Worm (Caenorhabditis elegans) whole organism, L4 larva: ENCODE results near the gene ifb-1.

Experiments used
- D1046.2 ChIP-seq: fragments of 200-800 bp; sonication (Bioruptor generic); IDR thresholded peaks from 2 replicates; pipeline ENCODE4 v1.3.6; 2022; ENCODE audit warnings: missing genetic modification characterization, missing compliant biosample characterization
- F37D6.2 ChIP-seq: sonication (generic microtip); optimal IDR thresholded peaks from 2 replicates; lab custom pipeline; 2016; ENCODE audit warnings: mild to moderate bottlenecking, missing genetic modification characterization, missing compliant biosample characterization
- R02D3.7 ChIP-seq: fragments of 150-350 bp; sonication (generic microtip); optimal IDR thresholded peaks from 3 replicates; lab custom pipeline; 2014; ENCODE audit warnings: missing biosample characterization, missing genetic modification characterization
- Y48G9A.11 ChIP-seq: fragments of 200-800 bp; sonication (Bioruptor generic); IDR thresholded peaks from 2 replicates; pipeline ENCODE4 v1.3.6; 2022; ENCODE audit warnings: missing genetic modification reagents, missing genetic modification characterization, missing compliant biosample characterization
- ZK546.5 ChIP-seq, 2 experiments: sonication (generic microtip); optimal IDR thresholded peaks; 2 replicates each; lab custom pipeline; 2017; ENCODE audit warnings: missing biosample characterization in 2 of 2, missing genetic modification characterization in 2 of 2
- aha-1 ChIP-seq: fragments of 150-350 bp; peaks from one replicate; lab custom pipeline; 2014; ENCODE audit warnings: missing biosample characterization, missing genetic modification characterization
- ama-1 ChIP-seq: fragments of 150-350 bp; optimal IDR thresholded peaks from 2 replicates; lab custom pipeline; 2014; ENCODE audit warnings: inconsistent platforms, mixed read lengths
- cey-2 ChIP-seq: sonication (generic microtip); optimal IDR thresholded peaks from 3 replicates; lab custom pipeline; 2017; ENCODE audit warnings: missing genetic modification characterization, mild to moderate bottlenecking, missing compliant biosample characterization, antibody characterized with exemption, borderline replicate concordance; ENCODE audit not compliant: insufficient read depth
- ctbp-1 ChIP-seq: fragments of 200-800 bp; sonication (Bioruptor generic); IDR thresholded peaks from 2 replicates; pipeline ENCODE4 v1.3.6; 2022; ENCODE audit warnings: missing genetic modification reagents, missing genetic modification characterization, missing compliant biosample characterization
- daf-16 ChIP-seq, 3 experiments: sonication (generic microtip); optimal IDR thresholded peaks; 2 replicates each; lab custom pipeline; 2016 to 2017; ENCODE audit warnings: missing genetic modification characterization in 3 of 3, missing genetic modification reagents in 3 of 3, mild to moderate bottlenecking in 2 of 3, missing compliant biosample characterization in 2 of 3, missing biosample characterization in 1 of 3, moderate library complexity in 1 of 3
- daf-8 ChIP-seq: fragments of 200-800 bp; sonication (Bioruptor generic); IDR thresholded peaks from 2 replicates; pipeline ENCODE4 v1.3.6; 2022; ENCODE audit warnings: missing genetic modification characterization, missing compliant biosample characterization
- dmd-6 ChIP-seq: fragments of 200-800 bp; sonication (Bioruptor generic); IDR thresholded peaks from 2 replicates; pipeline ENCODE4 v1.3.6; 2022; ENCODE audit warnings: missing genetic modification reagents, missing genetic modification characterization, missing compliant biosample characterization
- duxl-1 ChIP-seq: sonication (generic microtip); optimal IDR thresholded peaks from 2 replicates; lab custom pipeline; 2016; ENCODE audit warnings: mild to moderate bottlenecking, missing genetic modification characterization, moderate library complexity, missing compliant biosample characterization; ENCODE audit not compliant: poor library complexity
- dve-1 ChIP-seq: sonication (generic microtip); optimal IDR thresholded peaks from 2 replicates; lab custom pipeline; 2017; ENCODE audit warnings: antibody characterized with exemption, mild to moderate bottlenecking, missing genetic modification characterization, missing compliant biosample characterization; ENCODE audit not compliant: insufficient read depth
- egl-27 ChIP-seq: sonication (generic microtip); optimal IDR thresholded peaks from 3 replicates; lab custom pipeline; 2017; ENCODE audit warnings: missing biosample characterization, missing genetic modification reagents, missing genetic modification characterization
- hif-1 ChIP-seq, 2 experiments: sonication (generic microtip); optimal IDR thresholded peaks; 2 replicates each; lab custom pipeline; 2016 to 2017; ENCODE audit warnings: missing compliant biosample characterization in 2 of 2, missing genetic modification characterization in 2 of 2, missing genetic modification reagents in 2 of 2, missing genotype in 2 of 2, mild to moderate bottlenecking in 1 of 2
- hlh-11 ChIP-seq: fragments of 200-800 bp; sonication (Bioruptor generic); optimal IDR thresholded peaks from 2 replicates; lab custom pipeline; 2018; ENCODE audit warnings: mild to moderate bottlenecking, missing genetic modification characterization, missing compliant biosample characterization
- hlh-30 ChIP-seq: sonication (generic microtip); optimal IDR thresholded peaks from 2 replicates; lab custom pipeline; 2017; ENCODE audit warnings: antibody characterized with exemption, mild to moderate bottlenecking, missing genetic modification characterization, missing compliant biosample characterization; ENCODE audit not compliant: insufficient read depth
- lim-7 ChIP-seq: fragments of 200-800 bp; sonication (Bioruptor generic); IDR thresholded peaks from 2 replicates; pipeline ENCODE4 v1.3.6; 2022; ENCODE audit warnings: missing genetic modification characterization, missing compliant biosample characterization
- lin-1 ChIP-seq: fragments of 200-800 bp; sonication (Bioruptor generic); IDR thresholded peaks from 2 replicates; pipeline ENCODE4 v1.3.6; 2022; ENCODE audit warnings: missing genetic modification reagents, missing genetic modification characterization, missing compliant biosample characterization
- lin-39 ChIP-seq: fragments of 150-350 bp; optimal IDR thresholded peaks from 2 replicates; lab custom pipeline; 2014; ENCODE audit warnings: missing biosample characterization, missing genetic modification reagents, missing genetic modification characterization
- madf-9 ChIP-seq: fragments of 200-800 bp; sonication (Bioruptor generic); conservative IDR thresholded peaks from 2 replicates; pipeline ENCODE4 v1.3.6; 2022; ENCODE audit warnings: missing genetic modification reagents, missing genetic modification characterization, missing compliant biosample characterization
- mes-2 ChIP-seq: sonication (generic microtip); optimal IDR thresholded peaks from 2 replicates; lab custom pipeline; 2016; ENCODE audit warnings: missing genotype, mild to moderate bottlenecking, missing genetic modification characterization, missing compliant biosample characterization; ENCODE audit not compliant: poor library complexity, severe bottlenecking
- mxl-3 ChIP-seq: fragments of 200-800 bp; sonication (Bioruptor generic); optimal IDR thresholded peaks from 2 replicates; lab custom pipeline; 2018; ENCODE audit warnings: mild to moderate bottlenecking, missing genetic modification characterization, missing compliant biosample characterization
- nhr-102 ChIP-seq: sonication (generic microtip); optimal IDR thresholded peaks from 2 replicates; lab custom pipeline; 2016; ENCODE audit warnings: mild to moderate bottlenecking, missing genetic modification characterization, moderate library complexity, missing compliant biosample characterization
- nhr-11 ChIP-seq: fragments of 150-350 bp; optimal IDR thresholded peaks from 2 replicates; lab custom pipeline; 2014; ENCODE audit warnings: missing biosample characterization, missing genetic modification characterization
- nhr-25 ChIP-seq: sonication (generic microtip); optimal IDR thresholded peaks from 2 replicates; lab custom pipeline; 2017; ENCODE audit warnings: missing genetic modification characterization, mild to moderate bottlenecking, missing compliant biosample characterization, antibody characterized with exemption, moderate library complexity, borderline replicate concordance; ENCODE audit not compliant: insufficient read depth
- nhr-28 ChIP-seq: fragments of 150-350 bp; optimal IDR thresholded peaks from 2 replicates; lab custom pipeline; 2014; ENCODE audit warnings: missing biosample characterization, missing genetic modification characterization
- nhr-41 ChIP-seq: fragments of 200-800 bp; sonication (Bioruptor generic); IDR thresholded peaks from 2 replicates; pipeline ENCODE4 v1.3.6; 2022; ENCODE audit warnings: missing genetic modification reagents, missing genetic modification characterization, missing compliant biosample characterization
- nhr-42 ChIP-seq: fragments of 200-800 bp; sonication (Bioruptor generic); IDR thresholded peaks from 2 replicates; pipeline ENCODE4 v1.3.6; 2022; ENCODE audit warnings: missing genetic modification characterization, missing compliant biosample characterization
- nhr-6 ChIP-seq: fragments of 150-350 bp; optimal IDR thresholded peaks from 2 replicates; lab custom pipeline; 2014; ENCODE audit warnings: missing biosample characterization, missing genetic modification characterization
- nhr-77 ChIP-seq: fragments of 150-350 bp; optimal IDR thresholded peaks from 2 replicates; lab custom pipeline; 2014; ENCODE audit warnings: missing biosample characterization, missing genetic modification characterization
- pha-4 ChIP-seq, 2 experiments: fragments of 150-350 bp in 1 of 2; fragments of 200-800 bp in 1 of 2; sonication (Bioruptor generic) in 1 of 2; IDR thresholded peaks in 1 of 2; optimal IDR thresholded peaks in 1 of 2; 2 replicates each; pipeline versions ENCODE4 v1.3.6 to Lab custom; 2014 to 2022; ENCODE audit warnings: missing genetic modification characterization in 2 of 2, missing genetic modification reagents in 2 of 2, missing biosample characterization in 1 of 2, missing compliant biosample characterization in 1 of 2
- pqm-1 ChIP-seq: sonication (generic microtip); optimal IDR thresholded peaks from 2 replicates; lab custom pipeline; 2017; ENCODE audit warnings: missing biosample characterization, missing genetic modification characterization
- rbr-2 ChIP-seq: sonication (generic microtip); optimal IDR thresholded peaks from 2 replicates; lab custom pipeline; 2016; ENCODE audit warnings: missing genotype, missing genetic modification characterization, missing compliant biosample characterization
- set-16 ChIP-seq: fragments of 200-800 bp; sonication (Bioruptor generic); IDR thresholded peaks from 2 replicates; pipeline ENCODE4 v1.3.6; 2022; ENCODE audit warnings: missing genetic modification reagents, missing genetic modification characterization, missing compliant biosample characterization
- skn-1 ChIP-seq: fragments of 150-350 bp; optimal IDR thresholded peaks from 2 replicates; lab custom pipeline; 2014; ENCODE audit warnings: missing biosample characterization, missing genetic modification characterization
- tag-97 ChIP-seq: fragments of 200-800 bp; sonication (Bioruptor generic); IDR thresholded peaks from 2 replicates; pipeline ENCODE4 v1.3.6; 2022; ENCODE audit warnings: missing genetic modification characterization, missing compliant biosample characterization
- tra-1 ChIP-seq: fragments of 200-800 bp; sonication (Bioruptor generic); IDR thresholded peaks from 2 replicates; pipeline ENCODE4 v1.3.6; 2022; ENCODE audit warnings: missing genetic modification reagents, missing genetic modification characterization, missing compliant biosample characterization
- unc-62 ChIP-seq, 3 experiments: fragments of 150-350 bp in 1 of 3; sonication (generic microtip); optimal IDR thresholded peaks in 2 of 3; peaks in 1 of 3; 1 replicate in 1 of 3; 2 replicates in 2 of 3; lab custom pipeline; 2014 to 2017; ENCODE audit warnings: missing biosample characterization in 3 of 3, missing genetic modification characterization in 3 of 3, missing genetic modification reagents in 3 of 3, missing genotype in 1 of 3
- zfp-2 ChIP-seq: sonication (generic microtip); optimal IDR thresholded peaks from 2 replicates; lab custom pipeline; 2016; ENCODE audit warnings: mild to moderate bottlenecking, missing genetic modification characterization, missing compliant biosample characterization

The ifb-1 gene

ce11 chrII:5748395-5748794 lies 17.0 kb upstream of the ifb-1 start (continued):
- TF ChIP-seq nhr-77 (tag; lab: Kevin White, UChicago) (no peak), pha-4 (GFP tag; IDR thresholded peaks at IDR 0.05; lab: Robert Waterston, UW) (peak; percentile 25; the same call in 1 of the 2 replicates), pha-4 (tag; optimal IDR thresholded peaks at IDR 0.05; lab: Kevin White, UChicago) (no peak), tag-97 (GFP tag; lab: Robert Waterston, UW) (no peak), madf-9 (GFP tag; lab: Robert Waterston, UW) (no peak), duxl-1 (tag; lab: Kevin White, UChicago) (no peak), nhr-6 (no peak), unc-62 (GFP tag; optimal IDR thresholded peaks at IDR 0.05 in 1 of 2; lab: Kevin White, UChicago) (peak in 1 of 2 experiments; percentile 55), unc-62 (tag; optimal IDR thresholded peaks at IDR 0.05; lab: Kevin White, UChicago) (no peak), nhr-102 (tag; lab: Kevin White, UChicago) (no peak), set-16 (GFP tag; lab: Robert Waterston, UW) (no peak), nhr-25 (tag; lab: Kevin White, UChicago) (no peak), lim-7 (GFP tag; lab: Robert Waterston, UW) (no peak), nhr-42 (GFP tag; lab: Robert Waterston, UW) (no peak)

- TF ChIP-seq D1046.2 (no peak), rbr-2 (no peak), pqm-1 (peak; percentile 94), cey-2 (tag; lab: Kevin White, UChicago) (no peak), nhr-77 (tag; lab: Kevin White, UChicago) (peak; percentile 23), dmd-6 (GFP tag; lab: Robert Waterston, UW) (peak; percentile 65), lin-39 (tag; lab: Kevin White, UChicago) (no peak), hlh-11 (tag; lab: Kevin White, UChicago) (peak; percentile 62), hif-1 (tag; optimal IDR thresholded peaks at IDR 0.05; lab: Kevin White, UChicago) (no peak), F37D6.2 (tag; lab: Kevin White, UChicago) (no peak), nhr-11 (no peak), nhr-28 (tag; lab: Kevin White, UChicago) (peak; percentile 80), daf-16 (GFP tag; optimal IDR thresholded peaks at IDR 0.05; lab: Kevin White, UChicago) (no peak), daf-16 (tag; optimal IDR thresholded peaks at IDR 0.05; lab: Kevin White, UChicago) (peak; percentile 44), nhr-41 (GFP tag; lab: Robert Waterston, UW) (0 out of 2 replicates have a peak, but pooled peaks have one; percentile 48), R02D3.7 (tag; lab: Kevin White, UChicago) (no peak), dve-1 (tag; lab: Kevin White, UChicago) (peak; percentile 44), ctbp-1 (GFP tag; lab: Robert Waterston, UW) (no peak), nhr-6 (peak; percentile 25), egl-27 (tag; lab: Kevin White, UChicago) (no peak)
These were observed 15.6 kb upstream of the ifb-1 start, which contains the start of gene ifb-2 for ce11 chrII:5749733-5750238. Gene ifb-2 (plus strand): TSS chrII:5750188.

- TF ChIP-seq hlh-30 (no peak), dve-1 (tag; lab: Kevin White, UChicago) (peak; percentile 77), ama-1 (lab: Kevin White, UChicago) (peak; percentile 8), mes-2 (peak; percentile 9), daf-16 (GFP tag; optimal IDR thresholded peaks at IDR 0.05; lab: Kevin White, UChicago) (no peak), daf-16 (tag; optimal IDR thresholded peaks at IDR 0.05; lab: Kevin White, UChicago) (peak; percentile 79), pqm-1 (peak; percentile 92), dmd-6 (GFP tag; lab: Robert Waterston, UW) (peak; percentile 72), ZK546.5 (tag; optimal IDR thresholded peaks at IDR 0.05; lab: Kevin White, UChicago) (no peak), hlh-11 (tag; lab: Kevin White, UChicago) (peak; percentile 60), skn-1 (no peak), aha-1 (peak; percentile 17), nhr-6 (no peak), tra-1 (GFP tag; lab: Robert Waterston, UW) (0 out of 2 replicates have a peak, but pooled peaks have one; percentile 49), lin-1 (GFP tag; lab: Robert Waterston, UW) (0 out of 2 replicates have a peak, but pooled peaks have one; percentile 23), zfp-2 (tag; lab: Kevin White, UChicago) (no peak), Y48G9A.11 (no peak), ctbp-1 (GFP tag; lab: Robert Waterston, UW) (no peak), daf-8 (GFP tag; lab: Robert Waterston, UW) (no peak), nhr-28 (tag; lab: Kevin White, UChicago) (peak; percentile 85), mxl-3 (GFP tag; lab: Kevin White, UChicago) (peak; percentile 17), nhr-77 (tag; lab: Kevin White, UChicago) (peak; percentile 69)
These were observed 14.1 kb upstream of the ifb-1 start for ce11 chrII:5751353-5751752.
